Fruit fly (Drosophila melanogaster): ENCODE results near the gene Ref1.

Ref1 gene

dm6 chr3R:7102853-7103833, 23.0 kb upstream of the Ref1 start (continued):
- TF ChIP-seq Ssrp (tag; optimal IDR thresholded peaks at IDR 0.05) (no peak), grn (GFP tag; optimal IDR thresholded peaks at IDR 0.05) (no peak), CG6272 (GFP tag; IDR thresholded peaks at IDR 0.05) (no peak), PHDP (tag; optimal IDR thresholded peaks at IDR 0.05) (no peak), CG1602 (GFP tag; optimal IDR thresholded peaks at IDR 0.05) (no peak), C15 (GFP tag; IDR thresholded peaks at IDR 0.05) (no peak), Jarid2 (GFP tag; optimal IDR thresholded peaks at IDR 0.05) (no peak), Opbp (GFP tag; IDR thresholded peaks at IDR 0.05; ENCODE audit: partially characterized antibody) (no peak), exex (tag; optimal IDR thresholded peaks at IDR 0.05) (no peak), cwo (GFP tag; optimal IDR thresholded peaks at IDR 0.05) (no peak), peb (GFP tag; IDR thresholded peaks at IDR 0.05) (no peak), Dref (GFP tag; IDR thresholded peaks at IDR 0.05) (no peak), sd (tag; optimal IDR thresholded peaks at IDR 0.05) (no peak), dimm (GFP tag; IDR thresholded peaks at IDR 0.05) (no peak), Sry-β (GFP tag; optimal IDR thresholded peaks at IDR 0.05) (no peak), Sox100B (GFP tag; optimal IDR thresholded peaks at IDR 0.05) (no peak), caup (GFP tag; optimal IDR thresholded peaks at IDR 0.05; ENCODE audit: severe bottlenecking) (no peak), Atf6 (GFP tag; IDR thresholded peaks at IDR 0.05) (no peak), vfl (GFP tag; optimal IDR thresholded peaks at IDR 0.05) (no peak), CG31441 (GFP tag; IDR thresholded peaks at IDR 0.05) (no peak), Hsf (GFP tag; optimal IDR thresholded peaks at IDR 0.05) (no peak), Asciz (GFP tag; optimal IDR thresholded peaks at IDR 0.05) (peak; percentile 7), CG10543 (GFP tag; optimal IDR thresholded peaks at IDR 0.05) (no peak), CkIIα-i1 (GFP tag; IDR thresholded peaks at IDR 0.05) (no peak), gt (GFP tag; IDR thresholded peaks at IDR 0.05) (no peak), ara (GFP tag; IDR thresholded peaks at IDR 0.05) (no peak), Mrtf (GFP tag; IDR thresholded peaks at IDR 0.05) (no peak), MBD-R2 (GFP tag; IDR thresholded peaks at IDR 0.05) (no peak), CG17802 (tag; optimal IDR thresholded peaks at IDR 0.05) (no peak), CG9817 (tag; optimal IDR thresholded peaks at IDR 0.05) (no peak), gce (GFP tag; IDR thresholded peaks at IDR 0.05) (peak; percentile 34; the same call in 1 of the 3 replicates), CG12155 (GFP tag; optimal IDR thresholded peaks at IDR 0.05) (no peak), CG17385 (GFP tag; optimal IDR thresholded peaks at IDR 0.05) (peak; percentile 23), CG31365 (tag; optimal IDR thresholded peaks at IDR 0.05) (no peak), Atf-2 (GFP tag; optimal IDR thresholded peaks at IDR 0.05) (no peak), CG14667 (GFP tag; IDR thresholded peaks at IDR 0.05) (no peak), Adf1 (GFP tag; IDR thresholded peaks at IDR 0.05) (no peak), sr (GFP tag; IDR thresholded peaks at IDR 0.05) (no peak), seq (GFP tag; IDR thresholded peaks at IDR 0.05) (peak; percentile 70), mirr (GFP tag; optimal IDR thresholded peaks at IDR 0.05) (no peak), Dfd (GFP tag; optimal IDR thresholded peaks at IDR 0.05) (peak in 1 of 2 experiments; percentile 36), Lpt (GFP tag; optimal IDR thresholded peaks at IDR 0.05) (peak; percentile 73), Gug (GFP tag; IDR thresholded peaks at IDR 0.05) (no peak), kah (GFP tag; optimal IDR thresholded peaks at IDR 0.05) (peak; percentile 31), chinmo (GFP tag; IDR thresholded peaks at IDR 0.05; ENCODE audit: partially characterized antibody) (0 out of 4 replicates have a peak, but pooled peaks have one; percentile 60), slbo (GFP tag; IDR thresholded peaks at IDR 0.05) (no peak), CG2202 (tag; optimal IDR thresholded peaks at IDR 0.05) (no peak), CG17359 (tag; optimal IDR thresholded peaks at IDR 0.05) (no peak), tgo (GFP tag; IDR thresholded peaks at IDR 0.05) (no peak)

Data from whole organism, embryonic.